Worm (Caenorhabditis elegans): Measurements from ENCODE around the gene C07A9.12.

- TF ChIP-seq unc-62 (GFP tag; optimal IDR thresholded peaks at IDR 0.05) (no peak), lin-13 (GFP tag; optimal IDR thresholded peaks at IDR 0.05) (no peak), blmp-1 (tag; optimal IDR thresholded peaks at IDR 0.05; ENCODE audit: insufficient read depth) (no peak), nhr-12 (tag; optimal IDR thresholded peaks at IDR 0.05) (no peak)
Observed at ce11 chrIII:9701798-9702197, 25.5 kb downstream of the C07A9.12 start.
